Worm (Caenorhabditis elegans) whole organism, midembryonic: Measurements from ENCODE around the gene npr-36.

ENCODE experiments used
- T22C8.4 ChIP-seq: fragments of 200-800 bp; sonication (Bioruptor generic); IDR thresholded peaks from 2 replicates; pipeline ENCODE4 v1.3.6; 2022; ENCODE audit warnings: missing genetic modification characterization, missing compliant biosample characterization
- med-1 ChIP-seq: sonication (generic microtip); optimal IDR thresholded peaks from 2 replicates; lab custom pipeline; 2017; ENCODE audit warnings: missing genetic modification characterization, mild to moderate bottlenecking, missing compliant biosample characterization, antibody characterized with exemption, missing genetic modification reagents; ENCODE audit not compliant: insufficient read depth
- ztf-29 ChIP-seq: fragments of 200-800 bp; sonication (Bioruptor generic); IDR thresholded peaks from 2 replicates; pipeline ENCODE4 v1.3.6; 2022; ENCODE audit warnings: missing genetic modification reagents, missing genetic modification characterization, missing compliant biosample characterization

DNA sequence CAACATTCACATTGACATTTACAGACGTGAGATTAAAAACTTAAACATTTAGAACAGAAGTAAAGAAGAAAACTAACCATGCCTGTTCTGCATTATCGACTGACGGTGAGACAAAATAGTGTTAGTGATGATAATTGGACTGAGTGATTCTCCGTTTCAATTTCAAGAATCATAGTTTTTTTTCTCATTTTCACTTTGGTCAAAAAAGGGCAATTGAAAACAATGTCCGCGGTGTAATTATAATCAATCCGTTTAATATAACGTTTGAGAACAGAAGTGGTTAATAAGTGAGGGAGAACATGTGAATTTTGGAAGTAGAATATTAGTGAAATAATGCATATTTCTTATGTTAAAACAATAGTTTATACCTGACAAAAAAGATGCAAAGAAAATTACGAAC, 20.1 kb downstream of the npr-36 start, which contains the start of gene F10D7.10:
- TF ChIP-seq med-1 (GFP tag; lab: Kevin White, UChicago) (no peak), T22C8.4 (GFP tag; lab: Robert Waterston, UW) (no peak), ztf-29 (GFP tag; lab: Robert Waterston, UW) (no peak)
